Fruit fly (Drosophila melanogaster) whole organism, embryonic: ENCODE data around the gene CG6153.

Source experiments
- ATbp ChIP-seq: fragments of 200-800 bp; sonication (Bioruptor generic); optimal IDR thresholded peaks from 2 replicates; lab custom pipeline; 2017; ENCODE audit warnings: missing biosample characterization, mild to moderate bottlenecking, missing genetic modification characterization, missing genetic modification reagents
- C15 ChIP-seq: fragments of 200-800 bp; sonication (Bioruptor generic); IDR thresholded peaks from 3 replicates; pipeline ENCODE4 v1.3.6; 2022; ENCODE audit warnings: missing biosample characterization, missing genetic modification characterization
- CG10654 ChIP-seq: fragments of 200-800 bp; sonication (Bioruptor generic); optimal IDR thresholded peaks from 2 replicates; lab custom pipeline; 2016; ENCODE audit warnings: missing biosample characterization, missing genetic modification characterization
- CG11560 ChIP-seq: fragments of 200-800 bp; sonication (Bioruptor generic); IDR thresholded peaks from 3 replicates; pipeline ENCODE4 v1.3.6; 2022; ENCODE audit warnings: missing biosample characterization, missing genetic modification characterization
- CG12942 ChIP-seq: fragments of 200-800 bp; sonication (Bioruptor generic); optimal IDR thresholded peaks from 3 replicates; lab custom pipeline; 2016; ENCODE audit warnings: missing biosample characterization, missing genetic modification characterization
- CG15011 ChIP-seq: fragments of 200-800 bp; sonication (Bioruptor generic); optimal IDR thresholded peaks from 3 replicates; lab custom pipeline; 2018; ENCODE audit warnings: missing biosample characterization, mild to moderate bottlenecking, missing genetic modification characterization
- CG15601 ChIP-seq: fragments of 200-800 bp; sonication (Bioruptor generic); optimal IDR thresholded peaks from 3 replicates; lab custom pipeline; 2019; ENCODE audit warnings: missing biosample characterization, mild to moderate bottlenecking, missing genetic modification characterization, moderate library complexity
- CG16779 ChIP-seq: fragments of 200-800 bp; sonication (Bioruptor generic); IDR thresholded peaks from 2 replicates; pipeline ENCODE4 v1.3.6; 2022; ENCODE audit warnings: missing biosample characterization, missing genetic modification characterization
- CG17361 ChIP-seq: fragments of 200-800 bp; sonication (Bioruptor generic); IDR thresholded peaks from 3 replicates; pipeline ENCODE4 v1.3.6; 2022; ENCODE audit warnings: missing biosample characterization, missing genetic modification characterization
- CG17802 ChIP-seq: fragments of 200-800 bp; sonication (Bioruptor generic); optimal IDR thresholded peaks from 2 replicates; lab custom pipeline; 2018; ENCODE audit warnings: missing biosample characterization, mild to moderate bottlenecking, missing genetic modification characterization, moderate library complexity
- CG2116 ChIP-seq: fragments of 200-800 bp; sonication (Bioruptor generic); optimal IDR thresholded peaks from 3 replicates; lab custom pipeline; 2018; ENCODE audit warnings: missing biosample characterization, mild to moderate bottlenecking, missing genetic modification characterization
- CG2889 ChIP-seq: fragments of 200-800 bp; sonication (Bioruptor generic); IDR thresholded peaks from 3 replicates; pipeline ENCODE4 v1.3.6; 2022; ENCODE audit warnings: missing biosample characterization, missing genetic modification characterization
- CG30431 ChIP-seq: fragments of 200-800 bp; sonication (Bioruptor generic); optimal IDR thresholded peaks from 2 replicates; lab custom pipeline; 2017; ENCODE audit warnings: missing biosample characterization, missing genetic modification characterization
- CG7357 ChIP-seq: fragments of 200-800 bp; sonication (Bioruptor generic); IDR thresholded peaks from 3 replicates; pipeline ENCODE4 v1.3.6; 2022; ENCODE audit warnings: missing biosample characterization, missing genetic modification characterization
- CHES-1-like ChIP-seq: fragments of 200-800 bp; sonication (Bioruptor generic); optimal IDR thresholded peaks from 2 replicates; lab custom pipeline; 2016; ENCODE audit warnings: missing biosample characterization, missing genetic modification characterization
- Dbx ChIP-seq: fragments of 200-800 bp; sonication (Bioruptor generic); IDR thresholded peaks from 3 replicates; pipeline ENCODE4 v1.3.6; 2022; ENCODE audit warnings: missing biosample characterization, missing genetic modification characterization
- Dip3 ChIP-seq: fragments of 200-800 bp; sonication (Bioruptor generic); optimal IDR thresholded peaks from 3 replicates; lab custom pipeline; 2016; ENCODE audit warnings: missing biosample characterization, missing genetic modification characterization
- E2f1 ChIP-seq: fragments of 200-800 bp; sonication (Bioruptor generic); IDR thresholded peaks from 2 replicates; pipeline ENCODE4 v1.3.6; 2022; ENCODE audit warnings: missing biosample characterization, missing genetic modification characterization
- GATAe ChIP-seq: fragments of 200-800 bp; sonication (Bioruptor generic); conservative IDR thresholded peaks from 2 replicates; pipeline ENCODE4 v1.3.6; 2022; ENCODE audit warnings: missing biosample characterization, missing genetic modification characterization
- HLH54F ChIP-seq: fragments of 200-800 bp; sonication (Bioruptor generic); optimal IDR thresholded peaks from 3 replicates; lab custom pipeline; 2016; ENCODE audit warnings: missing biosample characterization, missing genetic modification characterization
- Hand ChIP-seq: fragments of 200-800 bp; sonication (Bioruptor generic); optimal IDR thresholded peaks from 2 replicates; lab custom pipeline; 2017; ENCODE audit warnings: mild to moderate bottlenecking, missing biosample characterization, missing genetic modification reagents, missing genetic modification characterization
- Lpt ChIP-seq: fragments of >200 bp; optimal IDR thresholded peaks from 2 replicates; lab custom pipeline; 2018; ENCODE audit warnings: missing biosample characterization, missing genetic modification characterization
- Nf-YA ChIP-seq: fragments of 200-800 bp; sonication (Bioruptor generic); IDR thresholded peaks from 2 replicates; pipeline ENCODE4 v1.3.6; 2022; ENCODE audit warnings: missing biosample characterization, missing genetic modification characterization
- PHDP ChIP-seq: fragments of 200-800 bp; sonication (Bioruptor generic); optimal IDR thresholded peaks from 3 replicates; lab custom pipeline; 2018; ENCODE audit warnings: missing biosample characterization, mild to moderate bottlenecking, missing genetic modification characterization, moderate library complexity
- Pdp1 ChIP-seq, 2 experiments: fragments of 200-800 bp; sonication (Bioruptor generic); optimal IDR thresholded peaks; 3 replicates each; lab custom pipeline; 2016; ENCODE audit warnings: missing biosample characterization in 2 of 2, missing genetic modification characterization in 2 of 2, mild to moderate bottlenecking in 1 of 2, moderate library complexity in 1 of 2
- Scr ChIP-seq: fragments of 200-800 bp; sonication (Bioruptor generic); IDR thresholded peaks from 2 replicates; pipeline ENCODE4 v1.3.6; 2022; ENCODE audit warnings: missing biosample characterization, missing genetic modification characterization; ENCODE audit not compliant: partially characterized antibody
- Sox102F ChIP-seq: fragments of 200-800 bp; sonication (Bioruptor generic); optimal IDR thresholded peaks from 2 replicates; lab custom pipeline; 2018; ENCODE audit warnings: missing biosample characterization, mild to moderate bottlenecking, missing genetic modification characterization, moderate library complexity
- TFAM ChIP-seq: fragments of 200-800 bp; sonication (Bioruptor generic); optimal IDR thresholded peaks from 2 replicates; lab custom pipeline; 2017; ENCODE audit warnings: missing biosample characterization, missing genetic modification characterization, inconsistent platforms
- Usf ChIP-seq: fragments of 200-800 bp; sonication (Bioruptor generic); optimal IDR thresholded peaks from 2 replicates; lab custom pipeline; 2017; ENCODE audit warnings: missing genotype, missing biosample characterization, missing genetic modification characterization
- Xrp1 ChIP-seq: fragments of 200-800 bp; sonication (Bioruptor generic); IDR thresholded peaks from 2 replicates; pipeline ENCODE4 v1.3.6; 2022; ENCODE audit warnings: missing biosample characterization, missing genetic modification characterization
- ase ChIP-seq: fragments of 200-800 bp; sonication (Bioruptor generic); IDR thresholded peaks from 3 replicates; pipeline ENCODE4 v1.3.6; 2022; ENCODE audit warnings: missing biosample characterization, missing genetic modification characterization
- cato ChIP-seq: fragments of 200-800 bp; sonication (Bioruptor generic); optimal IDR thresholded peaks from 2 replicates; lab custom pipeline; 2016; ENCODE audit warnings: missing biosample characterization, missing genetic modification characterization, borderline replicate concordance
- chif ChIP-seq, 2 experiments: fragments of 200-800 bp; sonication (Bioruptor generic); optimal IDR thresholded peaks; 3 replicates each; lab custom pipeline; 2016; ENCODE audit warnings: missing biosample characterization in 2 of 2, missing genetic modification characterization in 2 of 2
- chinmo ChIP-seq: fragments of 200-800 bp; sonication (Bioruptor generic); IDR thresholded peaks from 4 replicates; pipeline ENCODE4 v1.3.6; 2022; ENCODE audit warnings: missing biosample characterization, missing genetic modification characterization; ENCODE audit not compliant: partially characterized antibody
- ems ChIP-seq: fragments of 200-800 bp; sonication (Bioruptor generic); optimal IDR thresholded peaks from 3 replicates; lab custom pipeline; 2016; ENCODE audit warnings: missing biosample characterization, missing genetic modification characterization
- en ChIP-seq: fragments of 200-800 bp; sonication (Bioruptor generic); optimal IDR thresholded peaks from 2 replicates; lab custom pipeline; 2016; ENCODE audit warnings: missing biosample characterization, missing genetic modification characterization
- exex ChIP-seq: fragments of 200-800 bp; sonication (Bioruptor generic); optimal IDR thresholded peaks from 4 replicates; lab custom pipeline; 2018; ENCODE audit warnings: missing biosample characterization, mild to moderate bottlenecking, missing genetic modification characterization, moderate library complexity
- fd64A ChIP-seq: fragments of 200-800 bp; sonication (Bioruptor generic); optimal IDR thresholded peaks from 3 replicates; lab custom pipeline; 2018; ENCODE audit warnings: missing biosample characterization, mild to moderate bottlenecking, missing genetic modification characterization
- knrl ChIP-seq: fragments of 200-800 bp; sonication (Bioruptor generic); IDR thresholded peaks from 3 replicates; pipeline ENCODE4 v1.3.6; 2022; ENCODE audit warnings: missing biosample characterization, missing genetic modification characterization; ENCODE audit not compliant: partially characterized antibody
- lbe ChIP-seq: fragments of 200-800 bp; sonication (Bioruptor generic); optimal IDR thresholded peaks from 2 replicates; lab custom pipeline; 2016; ENCODE audit warnings: missing biosample characterization, mild to moderate bottlenecking, missing genetic modification characterization
- lmd ChIP-seq: fragments of 200-800 bp; sonication (Bioruptor generic); IDR thresholded peaks from 2 replicates; pipeline ENCODE4 v1.3.6; 2022; ENCODE audit warnings: missing biosample characterization, missing genetic modification characterization
- pho ChIP-seq: fragments of 200-800 bp; sonication (Bioruptor generic); optimal IDR thresholded peaks from 2 replicates; lab custom pipeline; 2016; ENCODE audit warnings: missing biosample characterization, missing genetic modification characterization
- ro ChIP-seq: fragments of 200-800 bp; sonication (Bioruptor generic); IDR thresholded peaks from 2 replicates; pipeline ENCODE4 v1.3.6; 2022; ENCODE audit warnings: missing biosample characterization, missing genetic modification characterization
- salm ChIP-seq: fragments of 200-800 bp; sonication (Bioruptor generic); optimal IDR thresholded peaks from 2 replicates; lab custom pipeline; 2018; ENCODE audit warnings: missing biosample characterization, mild to moderate bottlenecking, missing genetic modification characterization
- sd ChIP-seq: fragments of 200-800 bp; sonication (Bioruptor generic); optimal IDR thresholded peaks from 3 replicates; lab custom pipeline; 2018; ENCODE audit warnings: missing biosample characterization, mild to moderate bottlenecking, missing genetic modification characterization, moderate library complexity
- shn ChIP-seq: fragments of 200-800 bp; sonication (Bioruptor generic); optimal IDR thresholded peaks from 3 replicates; lab custom pipeline; 2016; ENCODE audit warnings: missing biosample characterization, missing genetic modification characterization
- so ChIP-seq: fragments of 200-800 bp; sonication (Bioruptor generic); IDR thresholded peaks from 3 replicates; pipeline ENCODE4 v1.3.6; 2022; ENCODE audit warnings: missing biosample characterization, missing genetic modification characterization
- ssp ChIP-seq: fragments of 200-800 bp; sonication (Bioruptor generic); IDR thresholded peaks from 2 replicates; pipeline ENCODE4 v1.3.6; 2022; ENCODE audit warnings: missing biosample characterization, missing genetic modification characterization
- tna ChIP-seq: fragments of 200-800 bp; sonication (Bioruptor generic); IDR thresholded peaks from 2 replicates; pipeline ENCODE4 v1.3.6; 2022; ENCODE audit warnings: missing biosample characterization, missing genetic modification characterization; ENCODE audit not compliant: partially characterized antibody
- trh ChIP-seq: fragments of 200-800 bp; sonication (Bioruptor generic); optimal IDR thresholded peaks from 2 replicates; lab custom pipeline; 2016; ENCODE audit warnings: missing biosample characterization, missing genetic modification characterization

The CG6153 gene

DNA sequence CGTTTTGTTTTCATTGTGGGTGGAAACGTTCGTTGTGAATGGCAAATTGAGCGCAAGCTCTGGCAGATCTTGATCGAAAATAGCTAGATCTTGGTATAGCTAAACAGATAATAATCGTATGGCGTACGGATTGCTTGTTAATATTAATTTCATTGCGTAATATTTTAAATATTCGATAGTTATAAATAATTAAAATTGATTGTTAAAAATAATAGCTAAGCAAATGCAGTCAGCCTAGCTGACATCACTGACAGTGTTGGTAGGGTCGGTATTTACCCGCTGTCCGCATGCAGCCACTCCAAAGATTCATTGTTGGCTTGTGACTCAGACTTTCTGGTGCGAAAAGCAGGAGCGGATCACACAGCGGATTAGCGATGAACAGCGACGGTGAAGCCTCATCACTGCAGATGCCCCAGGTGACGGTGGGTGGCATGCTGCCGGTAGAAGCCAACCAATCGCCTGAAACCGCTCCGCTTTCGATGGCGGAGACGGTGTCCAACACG, 11.7 kb downstream of the CG6153 start, which contains the start of the genes CG5776 and spict (continued):
- TF ChIP-seq GATAe, result peak; percentile 54; the same call in 1 of the 2 replicates
- TF ChIP-seq ATbp (GFP tag; lab: Kevin White, UChicago), result peak; percentile 18
- TF ChIP-seq CG17802 (tag; lab: Kevin White, UChicago), result peak; percentile 19
- TF ChIP-seq CG30431 (GFP tag; lab: Kevin White, UChicago), result peak; percentile 67
- TF ChIP-seq CG11560 (tag; lab: Robert Waterston, UW), result peak; percentile 76; the same call in 2 of the 3 replicates
- TF ChIP-seq trh (GFP tag; lab: Kevin White, UChicago), result no peak
- TF ChIP-seq sd (tag; lab: Kevin White, UChicago), result peak; percentile 81
- TF ChIP-seq TFAM, result no peak
- TF ChIP-seq CG15601 (tag; lab: Kevin White, UChicago), result peak; percentile 85
- peak; percentile 53 for TF ChIP-seq Dip3 (GFP tag; lab: Kevin White, UChicago)
- TF ChIP-seq salm (tag; lab: Kevin White, UChicago), result peak; percentile 38
- peak; percentile 64 for TF ChIP-seq ssp
- peak; percentile 53; the same call in 1 of the 2 replicates for TF ChIP-seq Nf-YA
- no peak for TF ChIP-seq chinmo
- 0 out of 3 replicates have a peak, but pooled peaks have one; percentile 38 for TF ChIP-seq knrl (GFP tag; lab: Robert Waterston, UW)
- peak; percentile 62; the same call in 2 of the 3 replicates for TF ChIP-seq ase
- no peak; the same call in 1 of the 2 replicates for TF ChIP-seq tna (GFP tag; lab: Robert Waterston, UW)
- peak; percentile 75 for TF ChIP-seq CG2116
- TF ChIP-seq CG7357, result peak; percentile 45; the same call in 1 of the 3 replicates
- TF ChIP-seq Usf (GFP tag; lab: Kevin White, UChicago), result peak; percentile 67
- TF ChIP-seq Hand, result peak; percentile 66
- TF ChIP-seq CG16779 (GFP tag; lab: Robert Waterston, UW), result no peak
- TF ChIP-seq CG15011 (GFP tag; lab: Kevin White, UChicago), result peak; percentile 57
- peak; percentile 35 for TF ChIP-seq CHES-1-like (GFP tag; lab: Kevin White, UChicago)
- TF ChIP-seq E2f1 (GFP tag; lab: Robert Waterston, UW), result peak; percentile 81
- TF ChIP-seq ro, result no peak; the same call in 1 of the 2 replicates
- peak; percentile 36 for TF ChIP-seq CG12942 (GFP tag; lab: Kevin White, UChicago)
- peak; percentile 83 for TF ChIP-seq lmd (GFP tag; lab: Robert Waterston, UW)
- TF ChIP-seq exex, result peak; percentile 15
- TF ChIP-seq PHDP (tag; lab: Kevin White, UChicago), result peak; percentile 83
- TF ChIP-seq pho, result peak; percentile 54
- peak; percentile 67 for TF ChIP-seq HLH54F (GFP tag; lab: Kevin White, UChicago)
- TF ChIP-seq Sox102F, result peak; percentile 80
- no peak for TF ChIP-seq en (GFP tag; lab: Kevin White, UChicago)
- no peak for TF ChIP-seq Lpt (GFP tag; lab: Kevin White, UChicago)
- peak; percentile 10 for TF ChIP-seq ems (GFP tag; lab: Kevin White, UChicago)
- TF ChIP-seq cato (GFP tag; lab: Kevin White, UChicago), result peak; percentile 4
- 0 out of 3 replicates have a peak, but pooled peaks have one; percentile 32 for TF ChIP-seq C15 (GFP tag; lab: Robert Waterston, UW)
- peak; percentile 89 for TF ChIP-seq Xrp1
- peak; percentile 14 for TF ChIP-seq fd64A (GFP tag; lab: Kevin White, UChicago)
- TF ChIP-seq so (GFP tag; lab: Robert Waterston, UW), result peak; percentile 57; the same call in 2 of the 3 replicates
- peak; percentile 18 for TF ChIP-seq CG10654 (GFP tag; lab: Kevin White, UChicago)
- TF ChIP-seq Pdp1 (GFP tag; optimal IDR thresholded peaks at IDR 0.05; lab: Kevin White, UChicago), result peak; percentile 23 to 32
- TF ChIP-seq CG17361 (GFP tag; lab: Robert Waterston, UW), result peak; percentile 75
- peak; percentile 83 for TF ChIP-seq Dbx (GFP tag; lab: Robert Waterston, UW)
- TF ChIP-seq Scr (GFP tag; lab: Robert Waterston, UW), result peak; percentile 60
- TF ChIP-seq CG2889 (GFP tag; lab: Robert Waterston, UW), result peak; percentile 70; the same call in 2 of the 3 replicates
- TF ChIP-seq shn (GFP tag; lab: Kevin White, UChicago), result peak; percentile 15
- peak; percentile 58 for TF ChIP-seq lbe (GFP tag; lab: Kevin White, UChicago)
- TF ChIP-seq chif (GFP tag; optimal IDR thresholded peaks at IDR 0.05; lab: Kevin White, UChicago), result peak in 1 of 2 experiments; percentile 10
